Worm (Caenorhabditis elegans) whole organism, young adult: Measurements from ENCODE around the gene snx-6.
"Not testable (repeated sequence)": the region's sequence is repeated elsewhere in the genome, so short reads cannot be mapped to it uniquely, and the experiment has no call there.

Experiments used
- F39B2.1 ChIP-seq: fragments of 200-800 bp; sonication (Bioruptor generic); IDR thresholded peaks from 2 replicates; pipeline ENCODE4 v1.3.6; 2022; ENCODE audit warnings: missing genetic modification reagents, missing genetic modification characterization, missing compliant biosample characterization
- Y56A3A.18 ChIP-seq: fragments of 200-800 bp; sonication (Bioruptor generic); IDR thresholded peaks from 2 replicates; pipeline ENCODE4 v1.3.6; 2022; ENCODE audit warnings: missing genetic modification reagents, missing genetic modification characterization, missing compliant biosample characterization
- bed-2 ChIP-seq: fragments of 200-800 bp; sonication (Bioruptor generic); IDR thresholded peaks from 2 replicates; pipeline ENCODE4 v1.3.6; 2022; ENCODE audit warnings: missing genetic modification reagents, missing genetic modification characterization, missing compliant biosample characterization
- cebp-1 ChIP-seq, 2 experiments: fragments of 200-800 bp in 1 of 2; sonication (Bioruptor generic) in 1 of 2; sonication (generic microtip) in 1 of 2; IDR thresholded peaks in 1 of 2; optimal IDR thresholded peaks in 1 of 2; 2 replicates each; pipeline versions ENCODE4 v1.3.6 to Lab custom; 2017 to 2022; ENCODE audit warnings: missing compliant biosample characterization in 2 of 2, missing genetic modification characterization in 2 of 2, mild to moderate bottlenecking in 1 of 2, missing genetic modification reagents in 1 of 2, moderate library complexity in 1 of 2
- efl-1 ChIP-seq: fragments of 150-350 bp; optimal IDR thresholded peaks from 2 replicates; lab custom pipeline; 2014; ENCODE audit warnings: missing biosample characterization, missing genetic modification reagents, missing genetic modification characterization
- egl-18 ChIP-seq: fragments of 200-800 bp; sonication (Bioruptor generic); IDR thresholded peaks from 2 replicates; pipeline ENCODE4 v1.3.6; 2022; ENCODE audit warnings: missing genetic modification reagents, missing genetic modification characterization, missing compliant biosample characterization
- egrh-3 ChIP-seq: fragments of 200-800 bp; sonication (Bioruptor generic); IDR thresholded peaks from 2 replicates; pipeline ENCODE4 v1.3.6; 2022; ENCODE audit warnings: missing genetic modification reagents, missing genetic modification characterization, missing compliant biosample characterization
- lin-26 ChIP-seq: fragments of 200-800 bp; sonication (Bioruptor generic); IDR thresholded peaks from 2 replicates; pipeline ENCODE4 v1.3.6; 2022; ENCODE audit warnings: missing genetic modification reagents, missing genetic modification characterization, missing compliant biosample characterization
- lin-35 ChIP-seq, 3 experiments: fragments of 150-350 bp in 2 of 3; sonication (generic microtip) in 1 of 3; optimal IDR thresholded peaks; 2 replicates each; lab custom pipeline; 2014 to 2018; ENCODE audit warnings: missing biosample characterization in 3 of 3, missing genetic modification characterization in 3 of 3, missing genetic modification reagents in 3 of 3
- mxl-1 ChIP-seq: sonication (generic microtip); optimal IDR thresholded peaks from 2 replicates; lab custom pipeline; 2016; ENCODE audit warnings: missing genetic modification characterization, missing compliant biosample characterization
- xnd-1 ChIP-seq: sonication (generic microtip); optimal IDR thresholded peaks from 2 replicates; lab custom pipeline; 2016; ENCODE audit warnings: missing genotype, missing genetic modification reagents, missing genetic modification characterization, missing compliant biosample characterization

DNA sequence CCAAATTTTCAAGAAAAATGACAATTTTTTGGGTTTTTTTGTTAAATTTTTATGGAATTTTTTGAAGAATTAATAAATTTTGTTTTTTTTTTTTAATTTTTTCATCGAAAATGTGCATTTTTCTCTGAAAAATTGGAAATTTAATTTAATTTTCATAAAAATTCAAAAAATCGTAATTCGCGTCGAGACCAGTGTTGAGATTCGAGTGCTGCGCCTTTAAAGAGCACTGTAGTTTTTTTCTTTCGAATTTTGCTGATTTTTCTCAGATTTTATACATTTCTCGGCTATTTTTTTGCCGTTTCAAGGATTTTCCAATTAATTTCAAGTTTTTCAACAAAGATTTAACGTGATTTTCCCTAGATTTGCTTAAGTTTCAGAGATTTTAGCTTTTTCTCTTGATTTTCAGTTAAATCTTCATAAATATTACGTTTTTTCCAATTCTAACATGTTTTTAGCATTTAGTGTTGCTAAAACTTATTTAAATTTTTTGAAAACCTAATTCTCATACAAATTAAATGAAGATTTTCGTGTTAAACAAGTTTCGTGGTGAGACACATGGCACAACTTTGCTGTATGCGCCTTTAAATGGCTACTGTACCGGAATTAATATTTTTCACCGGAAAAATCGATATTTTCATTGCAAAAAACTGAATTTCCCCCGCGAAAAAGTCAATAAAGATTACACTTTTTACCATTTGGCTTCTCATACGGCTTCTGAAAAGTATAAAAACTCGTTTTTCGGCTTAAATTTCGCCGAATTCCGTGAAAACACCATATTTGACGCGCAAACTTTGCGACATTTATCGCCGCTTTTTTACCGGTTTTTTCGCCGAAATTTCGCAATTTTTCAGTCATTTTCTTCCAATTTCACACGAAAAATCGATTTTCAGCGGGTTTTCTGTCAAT, 55.5 kb downstream of the snx-6 start, which contains the start of gene usp-50:
- TF ChIP-seq Y56A3A.18 (GFP tag; lab: Robert Waterston, UW); egrh-3; lin-35 (GFP tag; optimal IDR thresholded peaks at IDR 0.05; lab: Kevin White, UChicago); cebp-1 (GFP tag; IDR thresholded peaks at IDR 0.05; lab: Robert Waterston, UW); lin-26 (GFP tag; lab: Robert Waterston, UW); F39B2.1 (GFP tag; lab: Robert Waterston, UW); egl-18 (GFP tag; lab: Robert Waterston, UW); bed-2 (GFP tag; lab: Robert Waterston, UW); efl-1 (GFP tag; lab: Kevin White, UChicago); mxl-1 (tag; lab: Kevin White, UChicago): not testable (repeated sequence)
- TF ChIP-seq cebp-1 (tag; optimal IDR thresholded peaks at IDR 0.05; lab: Kevin White, UChicago), result peak; percentile 49
- peak; percentile 88 for TF ChIP-seq xnd-1 (tag; lab: Kevin White, UChicago)
